Fruit fly (Drosophila melanogaster): ENCODE data around the gene Hipk.
A peak's percentile ranks its signal among the peaks of the same experiment; 100 is the strongest.

Gene Hipk

dm6 chr3L:546819-547441 lies 4.1 kb downstream of the Hipk start (continued):
- peak; percentile 74 for TF ChIP-seq cwo (GFP tag; optimal IDR thresholded peaks at IDR 0.05)
- TF ChIP-seq sna (GFP tag; IDR thresholded peaks at IDR 0.05; ENCODE audit: partially characterized antibody), result no peak
- peak; percentile 53 for TF ChIP-seq NK7.1 (GFP tag; optimal IDR thresholded peaks at IDR 0.05)
- no peak for TF ChIP-seq Doc3 (GFP tag; IDR thresholded peaks at IDR 0.05; ENCODE audit: partially characterized antibody)
- TF ChIP-seq CG14667 (GFP tag; IDR thresholded peaks at IDR 0.05), result peak; percentile 76
- TF ChIP-seq CG6854 (GFP tag; optimal IDR thresholded peaks at IDR 0.05), result peak; percentile 31
- TF ChIP-seq E2f2 (GFP tag; IDR thresholded peaks at IDR 0.05), result peak; percentile 54
- TF ChIP-seq peb (GFP tag; IDR thresholded peaks at IDR 0.05), result peak; percentile 35; the same call in 1 of the 2 replicates
- TF ChIP-seq tup (GFP tag; optimal IDR thresholded peaks at IDR 0.05), result peak; percentile 69
- TF ChIP-seq gsb-n (tag; optimal IDR thresholded peaks at IDR 0.05), result no peak
- TF ChIP-seq hbn (GFP tag; IDR thresholded peaks at IDR 0.05; ENCODE audit: partially characterized antibody), result no peak
- TF ChIP-seq CG10654 (GFP tag; optimal IDR thresholded peaks at IDR 0.05), result peak; percentile 57
- TF ChIP-seq CG17829 (tag; optimal IDR thresholded peaks at IDR 0.05), result peak; percentile 40
- TF ChIP-seq Opbp (GFP tag; IDR thresholded peaks at IDR 0.05; ENCODE audit: partially characterized antibody), result no peak
- TF ChIP-seq TFAM (GFP tag; optimal IDR thresholded peaks at IDR 0.05), result no peak
- no peak for TF ChIP-seq CG1024 (GFP tag; IDR thresholded peaks at IDR 0.05)
- TF ChIP-seq CG12236 (GFP tag; optimal IDR thresholded peaks at IDR 0.05), result peak; percentile 16
- peak; percentile 15 for TF ChIP-seq Hr3 (GFP tag; optimal IDR thresholded peaks at IDR 0.05)
- TF ChIP-seq Gug (GFP tag; IDR thresholded peaks at IDR 0.05), result peak; percentile 92
- no peak; the same call in 1 of the 2 replicates for TF ChIP-seq CG13287 (GFP tag; IDR thresholded peaks at IDR 0.05; ENCODE audit: partially characterized antibody)
- no peak for TF ChIP-seq CG3065 (GFP tag; optimal IDR thresholded peaks at IDR 0.05)
- peak; percentile 87 for TF ChIP-seq ERR (GFP tag; optimal IDR thresholded peaks at IDR 0.05)
- no peak for TF ChIP-seq kah (GFP tag; optimal IDR thresholded peaks at IDR 0.05)
- TF ChIP-seq sim (GFP tag; IDR thresholded peaks at IDR 0.05), result no peak
- no peak for TF ChIP-seq Stat92E (GFP tag; optimal IDR thresholded peaks at IDR 0.05)
- peak; percentile 15 for TF ChIP-seq Nf-YC (tag; optimal IDR thresholded peaks at IDR 0.05)
- TF ChIP-seq bigmax (GFP tag; optimal IDR thresholded peaks at IDR 0.05), result no peak
- TF ChIP-seq CG14860 (GFP tag; IDR thresholded peaks at IDR 0.05; ENCODE audit: partially characterized antibody), result no peak
- TF ChIP-seq insv (GFP tag; optimal IDR thresholded peaks at IDR 0.05), result peak in 1 of 2 experiments; percentile 7
- no peak for TF ChIP-seq pfk (GFP tag; optimal IDR thresholded peaks at IDR 0.05)
- TF ChIP-seq B-H2 (GFP tag; optimal IDR thresholded peaks at IDR 0.05), result peak; percentile 92
- peak; percentile 91 for TF ChIP-seq CG11247 (GFP tag; IDR thresholded peaks at IDR 0.05)
- peak; percentile 58 for TF ChIP-seq az2 (GFP tag; optimal IDR thresholded peaks at IDR 0.05)
- peak; percentile 84 for TF ChIP-seq Hsf (GFP tag; optimal IDR thresholded peaks at IDR 0.05)
- no peak for TF ChIP-seq crol (GFP tag; IDR thresholded peaks at IDR 0.05)
- TF ChIP-seq mld (GFP tag; IDR thresholded peaks at IDR 0.05; ENCODE audit: partially characterized antibody), result no peak
- no peak for TF ChIP-seq ac (GFP tag; optimal IDR thresholded peaks at IDR 0.05)
- peak; percentile 66; the same call in 2 of the 3 replicates for TF ChIP-seq C15 (GFP tag; IDR thresholded peaks at IDR 0.05)
- TF ChIP-seq Optix (GFP tag; IDR thresholded peaks at IDR 0.05), result peak; percentile 61; the same call in 2 of the 3 replicates
- TF ChIP-seq ems (GFP tag; optimal IDR thresholded peaks at IDR 0.05), result peak; percentile 54
- TF ChIP-seq CG7987 (GFP tag; optimal IDR thresholded peaks at IDR 0.05), result peak; percentile 65
- peak; percentile 11 for TF ChIP-seq oc (tag; optimal IDR thresholded peaks at IDR 0.05)
- peak; percentile 50; the same call in 1 of the 2 replicates for TF ChIP-seq ap (GFP tag; IDR thresholded peaks at IDR 0.05)
- peak; percentile 90 for TF ChIP-seq CHES-1-like (GFP tag; optimal IDR thresholded peaks at IDR 0.05)
- peak; percentile 93 for TF ChIP-seq CG11456 (GFP tag; IDR thresholded peaks at IDR 0.05)
- peak; percentile 84 for TF ChIP-seq MBD-R2 (GFP tag; IDR thresholded peaks at IDR 0.05)
- no peak for TF ChIP-seq br (optimal IDR thresholded peaks at IDR 0.05)
- peak; percentile 52 for TF ChIP-seq Vsx1 (GFP tag; optimal IDR thresholded peaks at IDR 0.05)
- no peak for TF ChIP-seq lbe (GFP tag; optimal IDR thresholded peaks at IDR 0.05)

Measured in whole organism, embryonic.